Worm (Caenorhabditis elegans) whole organism, L4 larva: ENCODE measurements around the gene F49E11.2.

ENCODE experiments used
- Y75B8A.6 ChIP-seq: fragments of 200-800 bp; sonication (Bioruptor generic); IDR thresholded peaks from 2 replicates; pipeline ENCODE4 v1.3.6; 2022; ENCODE audit warnings: missing genetic modification reagents, missing genetic modification characterization, missing compliant biosample characterization
- ZK337.2 ChIP-seq: fragments of 200-800 bp; sonication (Bioruptor generic); IDR thresholded peaks from 2 replicates; pipeline ENCODE4 v1.3.6; 2022; ENCODE audit warnings: missing genetic modification reagents, missing genetic modification characterization, missing compliant biosample characterization
- aha-1 ChIP-seq: fragments of 150-350 bp; peaks from one replicate; lab custom pipeline; 2014; ENCODE audit warnings: missing biosample characterization, missing genetic modification characterization
- arid-1 ChIP-seq: fragments of 200-800 bp; sonication (Bioruptor generic); conservative IDR thresholded peaks from 2 replicates; pipeline ENCODE4 v1.3.6; 2022; ENCODE audit warnings: missing genetic modification reagents, missing genetic modification characterization, missing compliant biosample characterization
- ceh-32 ChIP-seq: sonication (generic microtip); optimal IDR thresholded peaks from 2 replicates; lab custom pipeline; 2016; ENCODE audit warnings: mild to moderate bottlenecking, missing genetic modification characterization, missing compliant biosample characterization; ENCODE audit not compliant: poor library complexity
- ceh-44 ChIP-seq: fragments of 200-800 bp; sonication (Bioruptor generic); IDR thresholded peaks from 2 replicates; pipeline ENCODE4 v1.3.6; 2022; ENCODE audit warnings: missing genetic modification reagents, missing genetic modification characterization, missing compliant biosample characterization
- ces-1 ChIP-seq: fragments of 150-350 bp; sonication (generic microtip); optimal IDR thresholded peaks from 4 replicates; lab custom pipeline; 2014; ENCODE audit warnings: missing biosample characterization, missing genetic modification reagents, missing genetic modification characterization
- dmd-8 ChIP-seq: fragments of 200-800 bp; sonication (Bioruptor generic); IDR thresholded peaks from 2 replicates; pipeline ENCODE4 v1.3.6; 2022; ENCODE audit warnings: missing genetic modification characterization, missing compliant biosample characterization
- dve-1 ChIP-seq: sonication (generic microtip); optimal IDR thresholded peaks from 2 replicates; lab custom pipeline; 2017; ENCODE audit warnings: antibody characterized with exemption, mild to moderate bottlenecking, missing genetic modification characterization, missing compliant biosample characterization; ENCODE audit not compliant: insufficient read depth
- egl-27 ChIP-seq: sonication (generic microtip); optimal IDR thresholded peaks from 3 replicates; lab custom pipeline; 2017; ENCODE audit warnings: missing biosample characterization, missing genetic modification reagents, missing genetic modification characterization
- egl-43 ChIP-seq: fragments of 200-800 bp; sonication (Bioruptor generic); IDR thresholded peaks from 2 replicates; pipeline ENCODE4 v1.3.6; 2022; ENCODE audit warnings: missing genetic modification reagents, missing genetic modification characterization, missing compliant biosample characterization
- fkh-10 ChIP-seq: fragments of 150-350 bp; optimal IDR thresholded peaks from 2 replicates; lab custom pipeline; 2014; ENCODE audit warnings: missing biosample characterization, missing genetic modification reagents, missing genetic modification characterization
- fos-1 ChIP-seq: fragments of 150-350 bp; optimal IDR thresholded peaks from 2 replicates; lab custom pipeline; 2014; ENCODE audit warnings: missing biosample characterization, missing genetic modification characterization
- hif-1 ChIP-seq, 2 experiments: sonication (generic microtip); optimal IDR thresholded peaks; 2 replicates each; lab custom pipeline; 2016 to 2017; ENCODE audit warnings: missing compliant biosample characterization in 2 of 2, missing genetic modification characterization in 2 of 2, missing genetic modification reagents in 2 of 2, missing genotype in 2 of 2, mild to moderate bottlenecking in 1 of 2
- hlh-11 ChIP-seq: fragments of 200-800 bp; sonication (Bioruptor generic); optimal IDR thresholded peaks from 2 replicates; lab custom pipeline; 2018; ENCODE audit warnings: mild to moderate bottlenecking, missing genetic modification characterization, missing compliant biosample characterization
- hlh-30 ChIP-seq: sonication (generic microtip); optimal IDR thresholded peaks from 2 replicates; lab custom pipeline; 2017; ENCODE audit warnings: antibody characterized with exemption, mild to moderate bottlenecking, missing genetic modification characterization, missing compliant biosample characterization; ENCODE audit not compliant: insufficient read depth
- mdl-1 ChIP-seq, 2 experiments: fragments of 150-350 bp in 1 of 2; sonication (generic microtip) in 1 of 2; optimal IDR thresholded peaks; 2 replicates each; lab custom pipeline; 2014 to 2017; ENCODE audit warnings: missing biosample characterization in 2 of 2, missing genetic modification characterization in 2 of 2
- mep-1 ChIP-seq: fragments of 150-350 bp; sonication (generic microtip); optimal IDR thresholded peaks from 3 replicates; lab custom pipeline; 2014; ENCODE audit warnings: missing biosample characterization, missing genetic modification characterization
- mes-2 ChIP-seq: sonication (generic microtip); optimal IDR thresholded peaks from 2 replicates; lab custom pipeline; 2016; ENCODE audit warnings: missing genotype, mild to moderate bottlenecking, missing genetic modification characterization, missing compliant biosample characterization; ENCODE audit not compliant: poor library complexity, severe bottlenecking
- mxl-3 ChIP-seq: fragments of 200-800 bp; sonication (Bioruptor generic); optimal IDR thresholded peaks from 2 replicates; lab custom pipeline; 2018; ENCODE audit warnings: mild to moderate bottlenecking, missing genetic modification characterization, missing compliant biosample characterization
- nhr-25 ChIP-seq: sonication (generic microtip); optimal IDR thresholded peaks from 2 replicates; lab custom pipeline; 2017; ENCODE audit warnings: missing genetic modification characterization, mild to moderate bottlenecking, missing compliant biosample characterization, antibody characterized with exemption, moderate library complexity, borderline replicate concordance; ENCODE audit not compliant: insufficient read depth
- nhr-28 ChIP-seq: fragments of 150-350 bp; optimal IDR thresholded peaks from 2 replicates; lab custom pipeline; 2014; ENCODE audit warnings: missing biosample characterization, missing genetic modification characterization
- nhr-42 ChIP-seq: fragments of 200-800 bp; sonication (Bioruptor generic); IDR thresholded peaks from 2 replicates; pipeline ENCODE4 v1.3.6; 2022; ENCODE audit warnings: missing genetic modification characterization, missing compliant biosample characterization
- nhr-6 ChIP-seq: fragments of 150-350 bp; optimal IDR thresholded peaks from 2 replicates; lab custom pipeline; 2014; ENCODE audit warnings: missing biosample characterization, missing genetic modification characterization
- set-16 ChIP-seq: fragments of 200-800 bp; sonication (Bioruptor generic); IDR thresholded peaks from 2 replicates; pipeline ENCODE4 v1.3.6; 2022; ENCODE audit warnings: missing genetic modification reagents, missing genetic modification characterization, missing compliant biosample characterization
- spr-1 ChIP-seq: sonication (generic microtip); optimal IDR thresholded peaks from 2 replicates; lab custom pipeline; 2016; ENCODE audit warnings: mild to moderate bottlenecking, missing genetic modification characterization, missing compliant biosample characterization
- unc-130 ChIP-seq: sonication (generic microtip); optimal IDR thresholded peaks from 2 replicates; lab custom pipeline; 2016; ENCODE audit warnings: missing genetic modification reagents, missing genetic modification characterization, missing compliant biosample characterization
- unc-62 ChIP-seq, 3 experiments: fragments of 150-350 bp in 1 of 3; sonication (generic microtip); optimal IDR thresholded peaks in 2 of 3; peaks in 1 of 3; 1 replicate in 1 of 3; 2 replicates in 2 of 3; lab custom pipeline; 2014 to 2017; ENCODE audit warnings: missing biosample characterization in 3 of 3, missing genetic modification characterization in 3 of 3, missing genetic modification reagents in 3 of 3, missing genotype in 1 of 3
- zfp-2 ChIP-seq: sonication (generic microtip); optimal IDR thresholded peaks from 2 replicates; lab custom pipeline; 2016; ENCODE audit warnings: mild to moderate bottlenecking, missing genetic modification characterization, missing compliant biosample characterization

Gene F49E11.2

ce11 chrIV:13015801-13016404 lies 22.9 kb downstream of the F49E11.2 start (continued):
- TF ChIP-seq egl-27 (no peak), nhr-42 (GFP tag; lab: Robert Waterston, UW) (no peak), fkh-10 (GFP tag; lab: Kevin White, UChicago) (peak; percentile 36), dmd-8 (GFP tag; lab: Robert Waterston, UW) (no peak)

ce11 chrIV:13013711-13014341 lies 25.0 kb downstream of the F49E11.2 start:
- TF ChIP-seq ceh-44 (GFP tag; lab: Robert Waterston, UW), result no peak
- peak; percentile 5 for TF ChIP-seq aha-1 (tag; lab: Kevin White, UChicago)

ce11 chrIV:13013231-13013630 lies 25.6 kb downstream of the F49E11.2 start:
- TF ChIP-seq ceh-32 (tag; lab: Kevin White, UChicago), result no peak
- peak; percentile 6 for TF ChIP-seq nhr-25 (tag; lab: Kevin White, UChicago)
- no peak for TF ChIP-seq spr-1 (tag; lab: Kevin White, UChicago)
- TF ChIP-seq hlh-11 (tag; lab: Kevin White, UChicago), result peak; percentile 19
- TF ChIP-seq mdl-1 (tag; optimal IDR thresholded peaks at IDR 0.05; lab: Kevin White, UChicago), result peak in 1 of 2 experiments; percentile 17
- TF ChIP-seq mxl-3 (GFP tag; lab: Kevin White, UChicago), result peak; percentile 1
- peak; percentile 35 for TF ChIP-seq nhr-28 (tag; lab: Kevin White, UChicago)
- peak; percentile 19 for TF ChIP-seq dve-1
- TF ChIP-seq mep-1, result peak; percentile 24
- TF ChIP-seq set-16 (GFP tag; lab: Robert Waterston, UW), result no peak
- peak; percentile 56 for TF ChIP-seq hlh-30 (tag; lab: Kevin White, UChicago)
- TF ChIP-seq unc-130 (GFP tag; lab: Kevin White, UChicago), result no peak
- TF ChIP-seq aha-1 (tag; lab: Kevin White, UChicago), result peak; percentile 36
- peak; percentile 20 for TF ChIP-seq mes-2 (tag; lab: Kevin White, UChicago)

ce11 chrIV:13009507-13009906 lies 29.3 kb downstream of the F49E11.2 start:
- TF ChIP-seq ces-1 (no peak), ZK337.2 (no peak), arid-1 (GFP tag; lab: Robert Waterston, UW) (no peak), dve-1 (no peak), unc-62 (GFP tag; optimal IDR thresholded peaks at IDR 0.05 in 1 of 2; lab: Kevin White, UChicago) (no peak), unc-62 (tag; optimal IDR thresholded peaks at IDR 0.05; lab: Kevin White, UChicago) (no peak), dmd-8 (GFP tag; lab: Robert Waterston, UW) (no peak), Y75B8A.6 (GFP tag; lab: Robert Waterston, UW) (no peak), zfp-2 (tag; lab: Kevin White, UChicago) (no peak), fos-1 (tag; lab: Kevin White, UChicago) (no peak), hif-1 (tag; optimal IDR thresholded peaks at IDR 0.05; lab: Kevin White, UChicago) (no peak), mdl-1 (tag; optimal IDR thresholded peaks at IDR 0.05; lab: Kevin White, UChicago) (no peak), nhr-6 (tag; lab: Kevin White, UChicago) (no peak), egl-43 (GFP tag; lab: Robert Waterston, UW) (no peak)
- TF ChIP-seq, all 104 proteins: peak for 0
